Fruit fly (Drosophila melanogaster) whole organism, larva: ENCODE results near the gene Bace.

Experiments
- noc ChIP-seq: fragments of 200-800 bp; sonication (Bioruptor generic); optimal IDR thresholded peaks from 3 replicates; lab custom pipeline; 2019; ENCODE audit warnings: missing biosample characterization, mild to moderate bottlenecking, missing genetic modification characterization, moderate library complexity

The Bace gene

dm6 chr2L:8528318-8528717 lies 32.2 kb upstream of the Bace start, which contains the start of the genes lmgA and lmgB:
Gene lmgA, minus strand, starts transcription at chr2L:8528618.
Gene lmgB, minus strand, starts transcription at chr2L:8528618.
- peak; percentile 31 for TF ChIP-seq noc (tag; lab: Kevin White, UChicago)

dm6 chr2L:8525000-8525399 lies 28.9 kb upstream of the Bace start:
- TF ChIP-seq noc (tag; lab: Kevin White, UChicago) = no peak

- TF ChIP-seq noc (tag; lab: Kevin White, UChicago) = no peak
Measured at dm6 chr2L:8522781-8523180, 26.7 kb upstream of the Bace start.

dm6 chr2L:8521724-8522309 lies 25.7 kb upstream of the Bace start, which contains the start of gene Acer:
Gene Acer, plus strand, starts transcription at chr2L:8521933.
- TF ChIP-seq noc (tag; lab: Kevin White, UChicago) = peak; percentile 15

dm6 chr2L:8519390-8519789 lies 23.3 kb upstream of the Bace start, which contains the start of gene Sgp:
Gene Sgp, plus strand, starts transcription at chr2L:8519690.
- TF ChIP-seq noc (tag; lab: Kevin White, UChicago) = no peak

- TF ChIP-seq noc (tag; lab: Kevin White, UChicago) = peak; percentile 62
Measured at dm6 chr2L:8517256-8517694, 21.2 kb upstream of the Bace start, which contains the start of the genes mRpL51 and Uba4. Gene mRpL51, minus strand, starts transcription at chr2L:8517380. Gene Uba4, plus strand, starts transcription at chr2L:8517411.

dm6 chr2L:8514748-8515147 lies 18.6 kb upstream of the Bace start, which contains the start of the genes CG13097 and PIG-U:
Gene CG13097, minus strand, starts transcription at chr2L:8514868.
Gene PIG-U, plus strand, starts transcription at chr2L:8515096.
- TF ChIP-seq noc (tag; lab: Kevin White, UChicago) = no peak

dm6 chr2L:8511723-8512122 lies 15.6 kb upstream of the Bace start, which contains the start of gene CG13096:
Gene CG13096, minus strand, starts transcription at chr2L:8511866.
- no peak for TF ChIP-seq noc (tag; lab: Kevin White, UChicago)

dm6 chr2L:8506729-8507128 lies 10.6 kb upstream of the Bace start, which contains the start of gene Dh31:
Gene Dh31, minus strand, starts transcription at chr2L:8506845.
- TF ChIP-seq noc (tag; lab: Kevin White, UChicago) = no peak

dm6 chr2L:8490439-8490838 lies 5.7 kb downstream of the Bace start, which contains the start of gene CG43400:
Gene CG43400, plus strand, starts transcription at chr2L:8490739.
- TF ChIP-seq noc (tag; lab: Kevin White, UChicago) = no peak

- no peak for TF ChIP-seq noc (tag; lab: Kevin White, UChicago)
Measured at dm6 chr2L:8488735-8489134, 7.4 kb downstream of the Bace start, which contains the start of gene CG13088. Gene CG13088, plus strand, starts transcription at chr2L:8488981.

dm6 chr2L:8485562-8485961 lies 10.5 kb downstream of the Bace start:
- TF ChIP-seq noc (tag; lab: Kevin White, UChicago) = no peak

- TF ChIP-seq noc (tag; lab: Kevin White, UChicago) = no peak
Measured at dm6 chr2L:8481623-8482424, 14.3 kb downstream of the Bace start, which contains the start of gene CG43796. Gene CG43796, plus strand, starts transcription at chr2L:8482374.

- TF ChIP-seq noc (tag; lab: Kevin White, UChicago) = peak; percentile 3
Measured at dm6 chr2L:8480825-8481224, 15.3 kb downstream of the Bace start.

dm6 chr2L:8478911-8479706 lies 17.0 kb downstream of the Bace start:
- TF ChIP-seq noc (tag; lab: Kevin White, UChicago) = no peak
